Worm (Caenorhabditis elegans) whole organism, late embryonic: ENCODE measurements around the gene plx-2.
A peak's percentile ranks its signal among the peaks of the same experiment; 100 is the strongest.

Experiments
- C38D4.7 ChIP-seq: fragments of 200-800 bp; sonication (Bioruptor generic); optimal IDR thresholded peaks from 2 replicates; lab custom pipeline; 2018; ENCODE audit warnings: mild to moderate bottlenecking, missing genetic modification characterization, moderate library complexity, missing compliant biosample characterization
- F13H6.1 ChIP-seq: sonication (generic microtip); optimal IDR thresholded peaks from 2 replicates; lab custom pipeline; 2016; ENCODE audit warnings: missing genetic modification characterization, missing compliant biosample characterization
- K02D7.2 ChIP-seq: sonication (generic microtip); optimal IDR thresholded peaks from 2 replicates; lab custom pipeline; 2017; ENCODE audit warnings: mild to moderate bottlenecking, missing genetic modification characterization, missing compliant biosample characterization
- K09A11.1 ChIP-seq: sonication (generic microtip); optimal IDR thresholded peaks from 2 replicates; lab custom pipeline; 2017; ENCODE audit warnings: antibody characterized with exemption, mild to moderate bottlenecking, missing genetic modification characterization, missing compliant biosample characterization; ENCODE audit not compliant: insufficient read depth
- Y22D7AL.16 ChIP-seq: sonication (generic microtip); optimal IDR thresholded peaks from 2 replicates; lab custom pipeline; 2016; ENCODE audit warnings: missing genetic modification characterization, missing compliant biosample characterization
- ahr-1 ChIP-seq: sonication (generic microtip); optimal IDR thresholded peaks from 2 replicates; lab custom pipeline; 2016; ENCODE audit warnings: missing genetic modification characterization, missing compliant biosample characterization
- ceh-14 ChIP-seq: sonication (generic microtip); optimal IDR thresholded peaks from 2 replicates; lab custom pipeline; 2016; ENCODE audit warnings: missing genotype, missing genetic modification characterization, missing compliant biosample characterization
- ceh-18 ChIP-seq: sonication (generic microtip); optimal IDR thresholded peaks from 2 replicates; lab custom pipeline; 2016; ENCODE audit warnings: missing genetic modification characterization, missing compliant biosample characterization
- ceh-19 ChIP-seq: fragments of 200-800 bp; sonication (Bioruptor generic); optimal IDR thresholded peaks from 2 replicates; lab custom pipeline; 2018; ENCODE audit warnings: mild to moderate bottlenecking, missing genetic modification characterization, missing compliant biosample characterization
- ceh-22 ChIP-seq: sonication (generic microtip); optimal IDR thresholded peaks from 2 replicates; lab custom pipeline; 2017; ENCODE audit warnings: missing biosample characterization, missing genetic modification characterization
- ceh-30 ChIP-seq: fragments of 150-350 bp; optimal IDR thresholded peaks from 2 replicates; lab custom pipeline; 2014; ENCODE audit warnings: missing biosample characterization, missing genetic modification characterization
- ceh-31 ChIP-seq: sonication (generic microtip); optimal IDR thresholded peaks from 2 replicates; lab custom pipeline; 2016; ENCODE audit warnings: missing genetic modification characterization, missing compliant biosample characterization
- ceh-34 ChIP-seq: sonication (generic microtip); optimal IDR thresholded peaks from 2 replicates; lab custom pipeline; 2016; ENCODE audit warnings: mild to moderate bottlenecking, missing genetic modification characterization, missing compliant biosample characterization
- ceh-48 ChIP-seq: sonication (generic microtip); optimal IDR thresholded peaks from 2 replicates; lab custom pipeline; 2016; ENCODE audit warnings: missing genetic modification characterization, inconsistent platforms, missing compliant biosample characterization
- ceh-6 ChIP-seq: fragments of 200-800 bp; sonication (Bioruptor generic); optimal IDR thresholded peaks from 2 replicates; lab custom pipeline; 2018; ENCODE audit warnings: mild to moderate bottlenecking, missing genetic modification characterization, missing compliant biosample characterization
- ceh-9 ChIP-seq: sonication (generic microtip); optimal IDR thresholded peaks from 2 replicates; lab custom pipeline; 2016; ENCODE audit warnings: mild to moderate bottlenecking, missing genetic modification characterization, inconsistent platforms, missing compliant biosample characterization
- che-1 ChIP-seq: sonication (generic microtip); optimal IDR thresholded peaks from 2 replicates; lab custom pipeline; 2016; ENCODE audit warnings: mild to moderate bottlenecking, missing genetic modification characterization, missing compliant biosample characterization
- dmd-4 ChIP-seq: sonication (generic microtip); optimal IDR thresholded peaks from 2 replicates; lab custom pipeline; 2016; ENCODE audit warnings: borderline replicate concordance, missing genetic modification characterization, missing compliant biosample characterization
- dve-1 ChIP-seq: sonication (generic microtip); optimal IDR thresholded peaks from 2 replicates; lab custom pipeline; 2017; ENCODE audit warnings: antibody characterized with exemption, mild to moderate bottlenecking, missing genetic modification characterization, missing compliant biosample characterization
- elt-2 ChIP-seq: sonication (generic microtip); optimal IDR thresholded peaks from 2 replicates; lab custom pipeline; 2016; ENCODE audit warnings: missing genetic modification reagents, missing genetic modification characterization, missing compliant biosample characterization
- elt-4 ChIP-seq: sonication (generic microtip); optimal IDR thresholded peaks from 2 replicates; lab custom pipeline; 2016; ENCODE audit warnings: missing genetic modification characterization, missing compliant biosample characterization
- eyg-1 ChIP-seq: sonication (generic microtip); optimal IDR thresholded peaks from 2 replicates; lab custom pipeline; 2016; ENCODE audit warnings: missing genotype, missing genetic modification characterization, missing compliant biosample characterization
- fax-1 ChIP-seq: sonication (generic microtip); optimal IDR thresholded peaks from 2 replicates; lab custom pipeline; 2016; ENCODE audit warnings: missing genotype, missing genetic modification characterization, missing compliant biosample characterization
- fkh-10 ChIP-seq: fragments of 150-350 bp; optimal IDR thresholded peaks from 2 replicates; lab custom pipeline; 2014; ENCODE audit warnings: missing biosample characterization, missing genetic modification reagents, missing genetic modification characterization
- gmeb-2 ChIP-seq: sonication (generic microtip); optimal IDR thresholded peaks from 2 replicates; lab custom pipeline; 2016; ENCODE audit warnings: missing genetic modification characterization, inconsistent platforms, missing compliant biosample characterization
- hlh-13 ChIP-seq: fragments of 200-800 bp; sonication (Bioruptor generic); optimal IDR thresholded peaks from 2 replicates; lab custom pipeline; 2018; ENCODE audit warnings: mild to moderate bottlenecking, missing genetic modification characterization, missing compliant biosample characterization
- hlh-15 ChIP-seq: sonication (generic microtip); optimal IDR thresholded peaks from 2 replicates; lab custom pipeline; 2016; ENCODE audit warnings: missing genetic modification characterization, missing compliant biosample characterization
- hlh-30 ChIP-seq: sonication (generic microtip); optimal IDR thresholded peaks from 2 replicates; lab custom pipeline; 2017; ENCODE audit warnings: antibody characterized with exemption, missing genetic modification characterization, missing compliant biosample characterization; ENCODE audit not compliant: insufficient read depth
- hlh-6 ChIP-seq: sonication (generic microtip); optimal IDR thresholded peaks from 2 replicates; lab custom pipeline; 2016; ENCODE audit warnings: missing genotype, missing genetic modification characterization, missing compliant biosample characterization
- lim-6 ChIP-seq: sonication (generic microtip); optimal IDR thresholded peaks from 2 replicates; lab custom pipeline; 2016; ENCODE audit warnings: missing genetic modification characterization, missing compliant biosample characterization
- lin-11 ChIP-seq: fragments of 200-800 bp; sonication (Bioruptor generic); optimal IDR thresholded peaks from 2 replicates; lab custom pipeline; 2018; ENCODE audit warnings: mild to moderate bottlenecking, missing genetic modification characterization, missing compliant biosample characterization
- madf-2 ChIP-seq: sonication (generic microtip); optimal IDR thresholded peaks from 2 replicates; lab custom pipeline; 2017; ENCODE audit warnings: missing genetic modification characterization, missing compliant biosample characterization
- mec-3 ChIP-seq: sonication (generic microtip); optimal IDR thresholded peaks from 2 replicates; lab custom pipeline; 2016; ENCODE audit warnings: borderline replicate concordance, missing genetic modification characterization, missing compliant biosample characterization
- nfya-1 ChIP-seq: sonication (generic microtip); optimal IDR thresholded peaks from 2 replicates; lab custom pipeline; 2017; ENCODE audit warnings: missing genetic modification characterization, mild to moderate bottlenecking, missing compliant biosample characterization, antibody characterized with exemption, moderate library complexity
- nhr-11 ChIP-seq: fragments of 150-350 bp; optimal IDR thresholded peaks from 2 replicates; lab custom pipeline; 2014; ENCODE audit warnings: missing biosample characterization, missing genetic modification characterization
- nhr-232 ChIP-seq: sonication (generic microtip); optimal IDR thresholded peaks from 2 replicates; lab custom pipeline; 2016; ENCODE audit warnings: missing genetic modification characterization, missing compliant biosample characterization
- npax-4 ChIP-seq: sonication (generic microtip); optimal IDR thresholded peaks from 2 replicates; lab custom pipeline; 2016; ENCODE audit warnings: missing genetic modification characterization, missing compliant biosample characterization
- odd-2 ChIP-seq: sonication (generic microtip); optimal IDR thresholded peaks from 2 replicates; lab custom pipeline; 2017; ENCODE audit warnings: antibody characterized with exemption, mild to moderate bottlenecking, missing genetic modification characterization, missing compliant biosample characterization
- pag-3 ChIP-seq: sonication (generic microtip); optimal IDR thresholded peaks from 2 replicates; lab custom pipeline; 2016; ENCODE audit warnings: missing compliant biosample characterization, missing genetic modification characterization, borderline replicate concordance
- pat-9 ChIP-seq: fragments of 200-800 bp; sonication (Bioruptor generic); optimal IDR thresholded peaks from 2 replicates; lab custom pipeline; 2018; ENCODE audit warnings: mild to moderate bottlenecking, missing genetic modification characterization, moderate library complexity, missing compliant biosample characterization
- pax-1 ChIP-seq: fragments of 150-350 bp; optimal IDR thresholded peaks from 2 replicates; lab custom pipeline; 2014; ENCODE audit warnings: missing biosample characterization, missing genetic modification characterization
- pha-2 ChIP-seq: sonication (generic microtip); optimal IDR thresholded peaks from 2 replicates; lab custom pipeline; 2017; ENCODE audit warnings: mild to moderate bottlenecking, missing genetic modification characterization, missing compliant biosample characterization
- pha-4 ChIP-seq: fragments of 150-350 bp; optimal IDR thresholded peaks from 2 replicates; lab custom pipeline; 2018; ENCODE audit warnings: missing biosample characterization, missing genetic modification reagents, missing genetic modification characterization
- pqm-1 ChIP-seq: sonication (generic microtip); optimal IDR thresholded peaks from 2 replicates; lab custom pipeline; 2016; ENCODE audit warnings: missing genetic modification characterization, missing compliant biosample characterization
- ref-2 ChIP-seq: sonication (generic microtip); optimal IDR thresholded peaks from 2 replicates; lab custom pipeline; 2016; ENCODE audit warnings: missing genetic modification characterization, missing compliant biosample characterization
- sdc-2 ChIP-seq: sonication (generic microtip); optimal IDR thresholded peaks from 2 replicates; lab custom pipeline; 2016; ENCODE audit warnings: missing genotype, missing genetic modification characterization, missing compliant biosample characterization
- sox-4 ChIP-seq: sonication (generic microtip); optimal IDR thresholded peaks from 2 replicates; lab custom pipeline; 2017; ENCODE audit warnings: mild to moderate bottlenecking, missing genetic modification characterization, inconsistent platforms, missing compliant biosample characterization
- syd-9 ChIP-seq: sonication (generic microtip); optimal IDR thresholded peaks from 2 replicates; lab custom pipeline; 2016; ENCODE audit warnings: mild to moderate bottlenecking, missing genetic modification characterization, moderate library complexity, missing compliant biosample characterization
- tbx-2 ChIP-seq: sonication (generic microtip); optimal IDR thresholded peaks from 2 replicates; lab custom pipeline; 2016; ENCODE audit warnings: missing genetic modification characterization, missing compliant biosample characterization
- tbx-7 ChIP-seq: sonication (generic microtip); optimal IDR thresholded peaks from 2 replicates; lab custom pipeline; 2016; ENCODE audit warnings: missing genotype, missing genetic modification characterization, missing compliant biosample characterization
- unc-55 ChIP-seq: sonication (generic microtip); optimal IDR thresholded peaks from 2 replicates; lab custom pipeline; 2017; ENCODE audit warnings: missing biosample characterization, missing genetic modification reagents, missing genetic modification characterization
- unc-86 ChIP-seq: sonication (generic microtip); optimal IDR thresholded peaks from 2 replicates; lab custom pipeline; 2016; ENCODE audit warnings: missing genetic modification characterization, missing compliant biosample characterization
- ztf-16 ChIP-seq: sonication (generic microtip); optimal IDR thresholded peaks from 2 replicates; lab custom pipeline; 2017; ENCODE audit warnings: missing genetic modification characterization, missing compliant biosample characterization

The plx-2 gene

DNA sequence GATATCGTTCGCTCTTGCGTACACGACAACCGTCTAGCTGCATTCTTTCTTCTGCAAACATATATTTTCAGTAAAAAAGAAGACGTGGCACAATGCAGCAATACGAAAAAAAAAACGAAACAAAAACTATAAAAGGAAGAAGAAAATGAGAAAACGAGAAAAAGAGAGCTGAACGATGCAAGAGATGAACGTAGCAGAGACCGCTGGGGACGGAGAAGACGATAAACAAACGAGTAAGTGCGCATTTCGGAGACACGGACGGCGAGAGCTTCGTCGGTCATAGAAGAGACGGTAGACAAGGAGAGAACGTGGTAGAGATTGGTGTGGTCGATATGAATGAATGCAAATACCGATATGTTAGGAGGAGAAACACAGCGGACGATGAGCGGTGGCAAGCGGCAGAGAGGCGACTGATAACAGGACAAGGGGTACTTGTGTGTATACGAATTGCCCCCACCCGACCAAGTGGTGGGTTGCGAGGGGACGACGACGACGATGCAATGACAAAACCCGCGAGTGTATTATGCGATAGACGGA is 13.3 kb upstream of the plx-2 start, which contains the start of gene K04B12.2:
Gene K04B12.2 (minus strand): TSS at position 51 of the 537 bp plus-strand sequence.
- TF ChIP-seq ceh-6 (GFP tag; lab: Kevin White, UChicago), result no peak
- TF ChIP-seq elt-2 (tag; lab: Kevin White, UChicago), result peak; percentile 75
- no peak for TF ChIP-seq odd-2 (tag; lab: Kevin White, UChicago)
- TF ChIP-seq ceh-22 (tag; lab: Kevin White, UChicago), result peak; percentile 62
- peak; percentile 80 for TF ChIP-seq unc-55 (GFP tag; lab: Kevin White, UChicago)
- TF ChIP-seq C38D4.7 (GFP tag; lab: Kevin White, UChicago), result no peak
- TF ChIP-seq lim-6, result peak; percentile 36
- TF ChIP-seq tbx-2 (tag; lab: Kevin White, UChicago), result peak; percentile 64
- no peak for TF ChIP-seq fax-1 (tag; lab: Kevin White, UChicago)
- TF ChIP-seq ceh-19 (GFP tag; lab: Kevin White, UChicago), result no peak
- no peak for TF ChIP-seq hlh-30 (tag; lab: Kevin White, UChicago)
- TF ChIP-seq nfya-1 (tag; lab: Kevin White, UChicago), result peak; percentile 90
- TF ChIP-seq Y22D7AL.16, result no peak
- peak; percentile 52 for TF ChIP-seq ceh-30 (tag; lab: Kevin White, UChicago)
- peak; percentile 41 for TF ChIP-seq pqm-1 (tag; lab: Kevin White, UChicago)
- TF ChIP-seq hlh-15, result no peak
- no peak for TF ChIP-seq K02D7.2 (tag; lab: Kevin White, UChicago)
- no peak for TF ChIP-seq syd-9 (tag; lab: Kevin White, UChicago)
- no peak for TF ChIP-seq che-1
- TF ChIP-seq hlh-6 (tag; lab: Kevin White, UChicago), result peak; percentile 73
- no peak for TF ChIP-seq unc-86 (tag; lab: Kevin White, UChicago)
- TF ChIP-seq npax-4 (tag; lab: Kevin White, UChicago), result no peak
- peak; percentile 65 for TF ChIP-seq ceh-34 (tag; lab: Kevin White, UChicago)
- no peak for TF ChIP-seq pat-9
- no peak for TF ChIP-seq sox-4 (tag; lab: Kevin White, UChicago)
- peak; percentile 47 for TF ChIP-seq ceh-18 (tag; lab: Kevin White, UChicago)
- no peak for TF ChIP-seq K09A11.1 (tag; lab: Kevin White, UChicago)
- TF ChIP-seq eyg-1 (tag; lab: Kevin White, UChicago), result no peak
- TF ChIP-seq hlh-13 (GFP tag; lab: Kevin White, UChicago), result no peak
- TF ChIP-seq fkh-10 (GFP tag; lab: Kevin White, UChicago), result no peak
- TF ChIP-seq ceh-48 (tag; lab: Kevin White, UChicago), result no peak
- TF ChIP-seq ztf-16 (tag; lab: Kevin White, UChicago), result no peak
- peak; percentile 15 for TF ChIP-seq sdc-2 (tag; lab: Kevin White, UChicago)
- TF ChIP-seq F13H6.1 (tag; lab: Kevin White, UChicago), result no peak
- no peak for TF ChIP-seq nhr-11
- no peak for TF ChIP-seq dmd-4
- TF ChIP-seq elt-4 (tag; lab: Kevin White, UChicago), result no peak
- peak; percentile 7 for TF ChIP-seq dve-1
- TF ChIP-seq ceh-31 (tag; lab: Kevin White, UChicago), result peak; percentile 55
- TF ChIP-seq ref-2, result peak; percentile 43
- peak; percentile 23 for TF ChIP-seq ceh-14
- no peak for TF ChIP-seq tbx-7 (tag; lab: Kevin White, UChicago)
- no peak for TF ChIP-seq gmeb-2 (tag; lab: Kevin White, UChicago)
- no peak for TF ChIP-seq mec-3 (tag; lab: Kevin White, UChicago)
- no peak for TF ChIP-seq ceh-9 (tag; lab: Kevin White, UChicago)
- no peak for TF ChIP-seq ahr-1
- TF ChIP-seq pag-3, result no peak
- TF ChIP-seq nhr-232, result no peak
- TF ChIP-seq pax-1 (tag; lab: Kevin White, UChicago), result no peak
- no peak for TF ChIP-seq madf-2 (tag; lab: Kevin White, UChicago)
- TF ChIP-seq pha-2 (tag; lab: Kevin White, UChicago), result peak; percentile 66
- no peak for TF ChIP-seq pha-4
- TF ChIP-seq lin-11 (tag; lab: Kevin White, UChicago), result no peak
